Worm (Caenorhabditis elegans) whole organism, early embryonic: ENCODE measurements around the gene his-72.
A peak's percentile ranks its signal among the peaks of the same experiment; 100 is the strongest.

ENCODE experiments used
- aly-1 ChIP-seq: sonication (generic microtip); optimal IDR thresholded peaks from 2 replicates; lab custom pipeline; 2016; ENCODE audit warnings: missing genetic modification characterization, missing compliant biosample characterization
- ama-1 ChIP-seq: fragments of 150-350 bp; optimal IDR thresholded peaks from 2 replicates; lab custom pipeline; 2014
- ceh-36 ChIP-seq: sonication (generic microtip); optimal IDR thresholded peaks from 2 replicates; lab custom pipeline; 2016; ENCODE audit warnings: missing genetic modification characterization, inconsistent platforms, missing compliant biosample characterization
- ets-7 ChIP-seq: sonication (generic microtip); optimal IDR thresholded peaks from 2 replicates; lab custom pipeline; 2016; ENCODE audit warnings: missing genotype, missing genetic modification characterization, missing compliant biosample characterization
- flt-1 ChIP-seq: fragments of 200-800 bp; sonication (Bioruptor generic); IDR thresholded peaks from 2 replicates; pipeline ENCODE4 v1.3.6; 2022; ENCODE audit warnings: missing genetic modification characterization, missing compliant biosample characterization
- hmg-4 ChIP-seq: fragments of 200-800 bp; sonication (Bioruptor generic); optimal IDR thresholded peaks from 2 replicates; lab custom pipeline; 2018; ENCODE audit warnings: mild to moderate bottlenecking, missing genetic modification characterization, missing compliant biosample characterization
- pes-1 ChIP-seq: fragments of 200-800 bp; sonication (Bioruptor generic); IDR thresholded peaks from 2 replicates; pipeline ENCODE4 v1.3.6; 2022; ENCODE audit warnings: missing genetic modification reagents, missing genetic modification characterization, missing compliant biosample characterization
- scrt-1 ChIP-seq: fragments of 200-800 bp; sonication (Bioruptor generic); IDR thresholded peaks from 2 replicates; pipeline ENCODE4 v1.3.6; 2022; ENCODE audit warnings: missing genetic modification characterization, missing compliant biosample characterization
- tbx-11 ChIP-seq: fragments of 200-800 bp; sonication (Bioruptor generic); IDR thresholded peaks from 2 replicates; pipeline ENCODE4 v1.3.6; 2022; ENCODE audit warnings: missing genetic modification characterization, missing compliant biosample characterization

DNA sequence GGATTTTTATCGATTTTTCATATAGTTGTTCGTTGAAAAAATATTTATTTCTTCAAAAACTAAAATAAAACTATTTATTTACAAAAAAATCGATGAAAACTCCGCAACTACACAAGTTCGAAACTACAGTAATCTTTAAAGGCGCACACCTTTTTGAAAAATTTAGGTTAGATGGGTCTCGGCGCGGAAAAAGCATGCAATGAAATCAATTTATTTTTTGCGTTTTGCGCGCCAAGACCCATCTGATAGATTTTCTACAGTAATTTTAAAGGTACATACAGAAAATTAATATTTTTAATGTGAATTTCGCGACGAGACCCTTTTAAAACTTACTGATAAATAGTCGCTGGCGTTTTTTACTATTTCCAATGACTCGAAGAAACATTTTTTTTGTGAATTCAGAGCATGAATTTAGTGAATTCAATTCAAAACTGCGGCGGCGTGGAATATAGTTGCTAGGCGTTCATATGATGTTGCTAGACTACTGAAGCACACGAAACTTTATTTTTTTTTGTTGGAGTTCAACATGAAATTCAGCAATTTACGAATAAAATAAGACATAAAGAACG is 1.8 kb downstream of the his-72 start, which contains the start of gene Y75B8A.33:
- TF ChIP-seq ama-1 (lab: Kevin White, UChicago) (no peak), ets-7 (tag; lab: Kevin White, UChicago) (no peak), tbx-11 (GFP tag; lab: Robert Waterston, UW) (no peak), pes-1 (GFP tag; lab: Robert Waterston, UW) (peak; percentile 39; the same call in 1 of the 2 replicates), flt-1 (GFP tag; lab: Robert Waterston, UW) (no peak), hmg-4 (GFP tag; lab: Kevin White, UChicago) (no peak), aly-1 (tag; lab: Kevin White, UChicago) (no peak), scrt-1 (GFP tag; lab: Robert Waterston, UW) (no peak), ceh-36 (tag; lab: Kevin White, UChicago) (no peak)
